Worm (Caenorhabditis elegans) whole organism, L2 larva: Measurements from ENCODE around the gene F38A1.11.

ENCODE experiments used
- C34F6.9 ChIP-seq: fragments of 150-350 bp; optimal IDR thresholded peaks from 2 replicates; lab custom pipeline; 2014; ENCODE audit warnings: missing biosample characterization, missing genetic modification characterization
- F13H6.1 ChIP-seq: sonication (generic microtip); optimal IDR thresholded peaks from 2 replicates; lab custom pipeline; 2016; ENCODE audit warnings: missing genetic modification characterization, missing compliant biosample characterization
- R02D3.7 ChIP-seq: fragments of 150-350 bp; optimal IDR thresholded peaks from 2 replicates; lab custom pipeline; 2014; ENCODE audit warnings: missing biosample characterization, missing genetic modification characterization
- Y55F3AM.14 ChIP-seq: fragments of 200-800 bp; sonication (Bioruptor generic); optimal IDR thresholded peaks from 2 replicates; lab custom pipeline; 2018; ENCODE audit warnings: mild to moderate bottlenecking, missing genetic modification characterization, missing compliant biosample characterization
- ZK546.5 ChIP-seq: sonication (generic microtip); optimal IDR thresholded peaks from 2 replicates; lab custom pipeline; 2017; ENCODE audit warnings: missing biosample characterization, missing genetic modification characterization
- ama-1 ChIP-seq: fragments of 150-350 bp; optimal IDR thresholded peaks from 2 replicates; lab custom pipeline; 2018; ENCODE audit warnings: inconsistent platforms
- blmp-1 ChIP-seq: sonication (generic microtip); optimal IDR thresholded peaks from 2 replicates; lab custom pipeline; 2017; ENCODE audit warnings: missing genetic modification characterization, mild to moderate bottlenecking, missing compliant biosample characterization, antibody characterized with exemption, moderate library complexity; ENCODE audit not compliant: insufficient read depth
- ceh-16 ChIP-seq: fragments of 150-350 bp; optimal IDR thresholded peaks from 2 replicates; lab custom pipeline; 2014; ENCODE audit warnings: missing biosample characterization, missing genetic modification characterization
- ceh-82 ChIP-seq: fragments of 150-350 bp; optimal IDR thresholded peaks from 2 replicates; lab custom pipeline; 2014; ENCODE audit warnings: missing biosample characterization, missing genetic modification characterization
- crh-2 ChIP-seq: sonication (generic microtip); optimal IDR thresholded peaks from 2 replicates; lab custom pipeline; 2017; ENCODE audit warnings: missing biosample characterization, missing genetic modification characterization
- dmd-4 ChIP-seq: sonication (generic microtip); optimal IDR thresholded peaks from 2 replicates; lab custom pipeline; 2017; ENCODE audit warnings: missing biosample characterization, missing genetic modification characterization
- elt-1 ChIP-seq: fragments of 150-350 bp; optimal IDR thresholded peaks from 2 replicates; lab custom pipeline; 2014; ENCODE audit warnings: missing biosample characterization, missing genetic modification characterization
- fos-1 ChIP-seq: fragments of 150-350 bp; optimal IDR thresholded peaks from 2 replicates; lab custom pipeline; 2014; ENCODE audit warnings: missing biosample characterization, missing genetic modification characterization
- gmeb-1 ChIP-seq: fragments of 150-350 bp; optimal IDR thresholded peaks from 2 replicates; lab custom pipeline; 2014; ENCODE audit warnings: missing biosample characterization, missing genetic modification characterization
- lin-39 ChIP-seq: fragments of 150-350 bp; optimal IDR thresholded peaks from 2 replicates; lab custom pipeline; 2014; ENCODE audit warnings: missing biosample characterization, missing genetic modification reagents, missing genetic modification characterization
- mab-5 ChIP-seq: fragments of 150-350 bp; optimal IDR thresholded peaks from 2 replicates; lab custom pipeline; 2014; ENCODE audit warnings: missing biosample characterization, missing genetic modification characterization
- mbf-1 ChIP-seq: sonication (generic microtip); optimal IDR thresholded peaks from 2 replicates; lab custom pipeline; 2017; ENCODE audit warnings: missing biosample characterization, missing genetic modification characterization
- nhr-10 ChIP-seq: sonication (generic microtip); optimal IDR thresholded peaks from 2 replicates; lab custom pipeline; 2017; ENCODE audit warnings: missing biosample characterization, missing genetic modification characterization
- nhr-11 ChIP-seq: fragments of 150-350 bp; optimal IDR thresholded peaks from 2 replicates; lab custom pipeline; 2014; ENCODE audit warnings: missing biosample characterization, missing genetic modification characterization
- nhr-129 ChIP-seq: fragments of 150-350 bp; optimal IDR thresholded peaks from 2 replicates; lab custom pipeline; 2014; ENCODE audit warnings: missing biosample characterization, missing genetic modification characterization
- nhr-21 ChIP-seq: fragments of 150-350 bp; optimal IDR thresholded peaks from 2 replicates; lab custom pipeline; 2014; ENCODE audit warnings: missing biosample characterization, missing genetic modification characterization
- nhr-23 ChIP-seq: fragments of 150-350 bp; optimal IDR thresholded peaks from 2 replicates; lab custom pipeline; 2014; ENCODE audit warnings: missing biosample characterization, missing genetic modification reagents, missing genetic modification characterization
- nhr-237 ChIP-seq: fragments of 150-350 bp; optimal IDR thresholded peaks from 2 replicates; lab custom pipeline; 2014; ENCODE audit warnings: missing biosample characterization, missing genetic modification characterization
- nhr-25 ChIP-seq: fragments of 150-350 bp; sonication (generic microtip); optimal IDR thresholded peaks from 3 replicates; lab custom pipeline; 2014; ENCODE audit warnings: missing biosample characterization, missing genetic modification characterization
- nhr-6 ChIP-seq: fragments of 150-350 bp; optimal IDR thresholded peaks from 2 replicates; lab custom pipeline; 2014; ENCODE audit warnings: missing biosample characterization, missing genetic modification characterization
- peb-1 ChIP-seq: fragments of 150-350 bp; optimal IDR thresholded peaks from 2 replicates; lab custom pipeline; 2014; ENCODE audit warnings: missing biosample characterization, missing genetic modification characterization
- sem-4 ChIP-seq: fragments of 150-350 bp; optimal IDR thresholded peaks from 2 replicates; lab custom pipeline; 2014; ENCODE audit warnings: missing biosample characterization, missing genetic modification reagents, missing genetic modification characterization
- skn-1 ChIP-seq: sonication (generic microtip); optimal IDR thresholded peaks from 2 replicates; lab custom pipeline; 2017; ENCODE audit warnings: missing biosample characterization, missing genetic modification characterization
- sma-9 ChIP-seq, 2 experiments: fragments of 150-350 bp in 1 of 2; sonication (generic microtip) in 1 of 2; optimal IDR thresholded peaks; 2 replicates each; lab custom pipeline; 2014 to 2016; ENCODE audit warnings: missing genetic modification characterization in 2 of 2, mild to moderate bottlenecking in 1 of 2, missing biosample characterization in 1 of 2, missing compliant biosample characterization in 1 of 2, missing genetic modification reagents in 1 of 2, moderate library complexity in 1 of 2
- snpc-4 ChIP-seq: fragments of 150-350 bp; optimal IDR thresholded peaks from 2 replicates; lab custom pipeline; 2014; ENCODE audit warnings: missing biosample characterization, missing genetic modification characterization
- unc-39 ChIP-seq: fragments of 150-350 bp; optimal IDR thresholded peaks from 2 replicates; lab custom pipeline; 2014; ENCODE audit warnings: missing biosample characterization, missing genetic modification characterization
- unc-55 ChIP-seq: fragments of 150-350 bp; sonication (generic microtip); optimal IDR thresholded peaks from 3 replicates; lab custom pipeline; 2014; ENCODE audit warnings: missing biosample characterization, missing genetic modification reagents, missing genetic modification characterization
- unc-62 ChIP-seq: fragments of 150-350 bp; optimal IDR thresholded peaks from 2 replicates; lab custom pipeline; 2014; ENCODE audit warnings: missing biosample characterization, missing genetic modification reagents, missing genetic modification characterization
- zag-1 ChIP-seq: fragments of 150-350 bp; optimal IDR thresholded peaks from 2 replicates; lab custom pipeline; 2014; ENCODE audit warnings: missing biosample characterization, missing genetic modification characterization
- ztf-1 ChIP-seq: fragments of 200-800 bp; sonication (Bioruptor generic); conservative IDR thresholded peaks from 2 replicates; pipeline ENCODE4 v1.3.6; 2022; ENCODE audit warnings: missing genetic modification characterization, missing compliant biosample characterization
- ztf-11 ChIP-seq: sonication (generic microtip); optimal IDR thresholded peaks from 2 replicates; lab custom pipeline; 2017; ENCODE audit warnings: missing biosample characterization, missing genetic modification characterization

Gene F38A1.11

ce11 chrIV:1221167-1221566 is 26.0 kb upstream of the F38A1.11 start, which contains the start of gene W09G12.10:
Gene W09G12.10 (minus strand): TSS chrIV:1221287.
- TF ChIP-seq peb-1 (tag; lab: Kevin White, UChicago) (peak; percentile 22), unc-55 (GFP tag; lab: Kevin White, UChicago) (no peak), nhr-25 (tag; lab: Kevin White, UChicago) (peak; percentile 5)

- TF ChIP-seq blmp-1 (tag; lab: Kevin White, UChicago) (no peak), ZK546.5 (no peak), crh-2 (tag; lab: Kevin White, UChicago) (no peak), ztf-1 (GFP tag; lab: Robert Waterston, UW) (no peak), nhr-23 (tag; lab: Kevin White, UChicago) (no peak), ama-1 (lab: Kevin White, UChicago) (no peak), nhr-11 (tag; lab: Kevin White, UChicago) (no peak), Y55F3AM.14 (no peak), F13H6.1 (tag; lab: Kevin White, UChicago) (no peak), dmd-4 (no peak), skn-1 (tag; lab: Kevin White, UChicago) (no peak), nhr-21 (tag; lab: Kevin White, UChicago) (no peak), nhr-6 (no peak), R02D3.7 (no peak), ceh-82 (tag; lab: Kevin White, UChicago) (no peak), nhr-25 (tag; lab: Kevin White, UChicago) (no peak), gmeb-1 (no peak), elt-1 (tag; lab: Kevin White, UChicago) (no peak), nhr-10 (no peak)
- TF ChIP-seq, all 48 proteins: peak for 0
Measured at ce11 chrIV:1224781-1225180, 22.4 kb upstream of the F38A1.11 start.

- TF ChIP-seq fos-1 (no peak), elt-1 (tag; lab: Kevin White, UChicago) (no peak), F13H6.1 (tag; lab: Kevin White, UChicago) (no peak), R02D3.7 (no peak), nhr-129 (tag; lab: Kevin White, UChicago) (no peak), ztf-11 (no peak), mbf-1 (no peak), nhr-21 (tag; lab: Kevin White, UChicago) (no peak), ceh-16 (tag; lab: Kevin White, UChicago) (no peak), nhr-11 (tag; lab: Kevin White, UChicago) (no peak), unc-55 (GFP tag; lab: Kevin White, UChicago) (no peak), mab-5 (tag; lab: Kevin White, UChicago) (no peak), unc-62 (no peak), dmd-4 (no peak), ama-1 (lab: Kevin White, UChicago) (no peak), sem-4 (tag; lab: Kevin White, UChicago) (no peak), skn-1 (tag; lab: Kevin White, UChicago) (no peak)
Measured at ce11 chrIV:1225596-1226232, 21.5 kb upstream of the F38A1.11 start, which contains the start of gene W09G12.8. Gene W09G12.8 (plus strand): TSS chrIV:1226182.

ce11 chrIV:1228675-1229130 is 18.5 kb upstream of the F38A1.11 start, which contains the start of gene W09G12.7:
Gene W09G12.7 (plus strand): TSS chrIV:1229080.
- TF ChIP-seq nhr-25 (tag; lab: Kevin White, UChicago) (no peak), fos-1 (peak; percentile 72), zag-1 (tag; lab: Kevin White, UChicago) (no peak), nhr-11 (tag; lab: Kevin White, UChicago) (no peak), ztf-1 (GFP tag; lab: Robert Waterston, UW) (no peak)
- TF ChIP-seq, all 48 proteins: peak for 1

ce11 chrIV:1231589-1231988 is 15.6 kb upstream of the F38A1.11 start, which contains the start of gene W09G12.6:
Gene W09G12.6 (plus strand): TSS chrIV:1231889.
- no peak for TF ChIP-seq snpc-4 (tag; lab: Kevin White, UChicago)
- TF ChIP-seq sma-9 (GFP tag; optimal IDR thresholded peaks at IDR 0.05; lab: Kevin White, UChicago) = no peak
- TF ChIP-seq sma-9 (tag; optimal IDR thresholded peaks at IDR 0.05; lab: Kevin White, UChicago) = no peak
- no peak for TF ChIP-seq Y55F3AM.14
- TF ChIP-seq lin-39 = no peak
- no peak for TF ChIP-seq nhr-10
- no peak for TF ChIP-seq unc-39
- TF ChIP-seq nhr-129 (tag; lab: Kevin White, UChicago) = no peak
- no peak for TF ChIP-seq skn-1 (tag; lab: Kevin White, UChicago)
- no peak for TF ChIP-seq mbf-1
- TF ChIP-seq nhr-237 = no peak
- TF ChIP-seq nhr-11 (tag; lab: Kevin White, UChicago) = no peak
- TF ChIP-seq ztf-11 = no peak
- no peak for TF ChIP-seq blmp-1 (tag; lab: Kevin White, UChicago)
- TF ChIP-seq zag-1 (tag; lab: Kevin White, UChicago) = no peak
- TF ChIP-seq ZK546.5 = no peak
- TF ChIP-seq nhr-21 (tag; lab: Kevin White, UChicago) = no peak
- TF ChIP-seq sem-4 (tag; lab: Kevin White, UChicago) = no peak
- TF ChIP-seq elt-1 (tag; lab: Kevin White, UChicago) = no peak
- TF ChIP-seq C34F6.9 = no peak
